Worm (Caenorhabditis elegans) whole organism, L4 larva: ENCODE measurements around the gene F10A3.4.

Experiments used
- aha-1 ChIP-seq: fragments of 150-350 bp; peaks from one replicate; lab custom pipeline; 2014; ENCODE audit warnings: missing biosample characterization, missing genetic modification characterization
- aly-2 ChIP-seq: sonication (generic microtip); optimal IDR thresholded peaks from 2 replicates; lab custom pipeline; 2018; ENCODE audit warnings: missing biosample characterization, missing genetic modification characterization
- ama-1 ChIP-seq: fragments of 150-350 bp; optimal IDR thresholded peaks from 2 replicates; lab custom pipeline; 2014; ENCODE audit warnings: inconsistent platforms, mixed read lengths
- ceh-82 ChIP-seq: sonication (generic microtip); optimal IDR thresholded peaks from 2 replicates; lab custom pipeline; 2017; ENCODE audit warnings: missing biosample characterization, missing genetic modification characterization
- lin-29 ChIP-seq: fragments of 200-800 bp; sonication (Bioruptor generic); IDR thresholded peaks from 2 replicates; pipeline ENCODE4 v1.3.6; 2022; ENCODE audit warnings: missing genetic modification reagents, missing genetic modification characterization, missing compliant biosample characterization
- lin-39 ChIP-seq: fragments of 150-350 bp; optimal IDR thresholded peaks from 2 replicates; lab custom pipeline; 2014; ENCODE audit warnings: missing biosample characterization, missing genetic modification reagents, missing genetic modification characterization
- mep-1 ChIP-seq: fragments of 150-350 bp; sonication (generic microtip); optimal IDR thresholded peaks from 3 replicates; lab custom pipeline; 2014; ENCODE audit warnings: missing biosample characterization, missing genetic modification characterization
- nhr-77 ChIP-seq: fragments of 150-350 bp; optimal IDR thresholded peaks from 2 replicates; lab custom pipeline; 2014; ENCODE audit warnings: missing biosample characterization, missing genetic modification characterization
- pqm-1 ChIP-seq: sonication (generic microtip); optimal IDR thresholded peaks from 2 replicates; lab custom pipeline; 2017; ENCODE audit warnings: missing biosample characterization, missing genetic modification characterization
- snpc-1.2 ChIP-seq: fragments of 200-800 bp; sonication (Bioruptor generic); IDR thresholded peaks from 2 replicates; pipeline ENCODE4 v1.3.6; 2022; ENCODE audit warnings: missing genetic modification reagents, missing genetic modification characterization, missing compliant biosample characterization
- snpc-4 ChIP-seq: fragments of 150-350 bp; optimal IDR thresholded peaks from 2 replicates; lab custom pipeline; 2014; ENCODE audit warnings: missing biosample characterization, missing genetic modification characterization
- unc-39 ChIP-seq: sonication (generic microtip); optimal IDR thresholded peaks from 2 replicates; lab custom pipeline; 2017; ENCODE audit warnings: missing biosample characterization, missing genetic modification characterization
- zag-1 ChIP-seq: fragments of 150-350 bp; optimal IDR thresholded peaks from 2 replicates; lab custom pipeline; 2014; ENCODE audit warnings: missing biosample characterization, missing genetic modification characterization
- zip-11 ChIP-seq: fragments of 200-800 bp; sonication (Bioruptor generic); IDR thresholded peaks from 2 replicates; pipeline ENCODE4 v1.3.6; 2022; ENCODE audit warnings: missing genetic modification characterization, missing compliant biosample characterization

DNA sequence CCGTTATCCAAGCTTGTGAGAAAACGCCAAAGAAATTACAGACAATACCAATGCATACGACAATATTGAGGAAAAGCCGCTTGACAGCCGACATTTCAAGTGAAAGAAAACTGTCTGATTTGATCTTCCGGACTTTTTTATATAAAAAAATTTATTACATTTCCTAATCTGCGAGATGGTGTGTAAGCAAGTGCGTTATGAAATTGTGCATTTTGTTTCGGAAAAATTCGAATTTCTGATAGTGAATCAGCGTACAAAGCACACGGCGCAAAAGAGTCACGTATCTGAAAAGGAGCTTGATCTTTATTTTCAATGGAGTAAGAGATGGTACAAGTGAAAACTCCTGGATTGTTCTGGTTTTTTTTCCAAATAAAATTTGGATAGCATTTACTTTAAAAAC is 7.8 kb upstream of the F10A3.4 start, which contains the start of gene clc-32:
- TF ChIP-seq snpc-4 (no peak), ceh-82 (tag; lab: Kevin White, UChicago) (no peak), unc-39 (tag; lab: Kevin White, UChicago) (no peak), pqm-1 (no peak), mep-1 (no peak), nhr-77 (tag; lab: Kevin White, UChicago) (no peak), zip-11 (GFP tag; lab: Robert Waterston, UW) (no peak), aly-2 (tag; lab: Kevin White, UChicago) (no peak), ama-1 (lab: Kevin White, UChicago) (no peak), snpc-1.2 (GFP tag; lab: Robert Waterston, UW) (no peak), zag-1 (no peak), lin-29 (no peak), aha-1 (no peak), lin-39 (no peak)
